Worm (Caenorhabditis elegans) whole organism, L1 larva: ENCODE results near the gene AH10.2.

Source experiments
- C16A3.4 ChIP-seq: fragments of 150-350 bp; optimal IDR thresholded peaks from 2 replicates; lab custom pipeline; 2014; ENCODE audit warnings: missing biosample characterization, missing genetic modification characterization
- F16B12.6 ChIP-seq: fragments of 150-350 bp; optimal IDR thresholded peaks from 2 replicates; lab custom pipeline; 2014; ENCODE audit warnings: missing biosample characterization, missing genetic modification characterization
- aha-1 ChIP-seq: fragments of 150-350 bp; optimal IDR thresholded peaks from 2 replicates; lab custom pipeline; 2014; ENCODE audit warnings: missing biosample characterization, missing genetic modification characterization
- ama-1 ChIP-seq: fragments of 150-350 bp; optimal IDR thresholded peaks from 2 replicates; lab custom pipeline; 2014
- blmp-1 ChIP-seq: fragments of 150-350 bp; optimal IDR thresholded peaks from 2 replicates; lab custom pipeline; 2014; ENCODE audit warnings: missing biosample characterization, missing genetic modification characterization
- ceh-63 ChIP-seq: fragments of 200-800 bp; sonication (Bioruptor generic); optimal IDR thresholded peaks from 2 replicates; lab custom pipeline; 2018; ENCODE audit warnings: mild to moderate bottlenecking, missing genetic modification characterization, missing compliant biosample characterization
- ceh-8 ChIP-seq: fragments of 200-800 bp; sonication (Bioruptor generic); optimal IDR thresholded peaks from 2 replicates; lab custom pipeline; 2018; ENCODE audit warnings: mild to moderate bottlenecking, missing genetic modification characterization, moderate library complexity, missing compliant biosample characterization
- ceh-82 ChIP-seq, 3 experiments: fragments of 150-350 bp in 1 of 3; sonication (generic microtip) in 2 of 3; optimal IDR thresholded peaks; 2 replicates each; lab custom pipeline; 2014 to 2017; ENCODE audit warnings: missing biosample characterization in 3 of 3, missing genetic modification characterization in 3 of 3
- ceh-88 ChIP-seq: fragments of 200-800 bp; sonication (Bioruptor generic); IDR thresholded peaks from 2 replicates; pipeline ENCODE4 v1.3.6; 2022; ENCODE audit warnings: missing genetic modification characterization, missing compliant biosample characterization
- ceh-90 ChIP-seq: sonication (generic microtip); optimal IDR thresholded peaks from 2 replicates; lab custom pipeline; 2016; ENCODE audit warnings: missing genetic modification characterization, missing compliant biosample characterization
- ces-1 ChIP-seq: fragments of 150-350 bp; optimal IDR thresholded peaks from 2 replicates; lab custom pipeline; 2014; ENCODE audit warnings: missing biosample characterization, missing genetic modification reagents, missing genetic modification characterization
- dpl-1 ChIP-seq, 3 experiments: fragments of 150-350 bp in 2 of 3; sonication (generic microtip) in 1 of 3; optimal IDR thresholded peaks; 2 replicates each; lab custom pipeline; 2014 to 2017; ENCODE audit warnings: missing biosample characterization in 3 of 3, missing genetic modification characterization in 3 of 3, missing genetic modification reagents in 3 of 3
- efl-1 ChIP-seq, 4 experiments: fragments of 150-350 bp; optimal IDR thresholded peaks in 3 of 4; peaks in 1 of 4; 1 replicate in 1 of 4; 2 replicates in 3 of 4; lab custom pipeline; 2014; ENCODE audit warnings: missing biosample characterization in 2 of 4, missing genetic modification characterization in 2 of 4, missing genetic modification reagents in 2 of 4
- elt-2 ChIP-seq: sonication (generic microtip); optimal IDR thresholded peaks from 2 replicates; lab custom pipeline; 2016; ENCODE audit warnings: missing genetic modification characterization, mild to moderate bottlenecking, inconsistent platforms, missing compliant biosample characterization, missing genetic modification reagents
- ets-5 ChIP-seq: fragments of 200-800 bp; sonication (Bioruptor generic); IDR thresholded peaks from 2 replicates; pipeline ENCODE4 v1.3.6; 2022; ENCODE audit warnings: missing genetic modification characterization, missing compliant biosample characterization
- fos-1 ChIP-seq: fragments of 150-350 bp; optimal IDR thresholded peaks from 2 replicates; lab custom pipeline; 2014; ENCODE audit warnings: missing biosample characterization, missing genetic modification characterization
- grh-1 ChIP-seq: fragments of 200-800 bp; sonication (Bioruptor generic); IDR thresholded peaks from 2 replicates; pipeline ENCODE4 v1.3.6; 2022; ENCODE audit warnings: missing genetic modification reagents, missing genetic modification characterization, missing compliant biosample characterization
- hlh-17 ChIP-seq: fragments of 200-800 bp; sonication (Bioruptor generic); optimal IDR thresholded peaks from 2 replicates; lab custom pipeline; 2018; ENCODE audit warnings: missing genetic modification characterization, mild to moderate bottlenecking, missing compliant biosample characterization, moderate library complexity, borderline replicate concordance
- hlh-4 ChIP-seq: sonication (generic microtip); optimal IDR thresholded peaks from 2 replicates; lab custom pipeline; 2016; ENCODE audit warnings: mild to moderate bottlenecking, missing genetic modification characterization, missing compliant biosample characterization
- irx-1 ChIP-seq: sonication (generic microtip); optimal IDR thresholded peaks from 2 replicates; lab custom pipeline; 2016; ENCODE audit warnings: missing genetic modification characterization, missing compliant biosample characterization
- isw-1 ChIP-seq: fragments of 200-800 bp; sonication (Bioruptor generic); IDR thresholded peaks from 2 replicates; pipeline ENCODE4 v1.3.6; 2022; ENCODE audit warnings: missing genetic modification characterization, missing compliant biosample characterization
- lin-14 ChIP-seq: fragments of 200-800 bp; sonication (Bioruptor generic); optimal IDR thresholded peaks from 2 replicates; lab custom pipeline; 2018; ENCODE audit warnings: mild to moderate bottlenecking, missing genetic modification characterization, moderate library complexity, missing compliant biosample characterization
- lin-35 ChIP-seq, 2 experiments: fragments of 150-350 bp; optimal IDR thresholded peaks; 2 replicates each; lab custom pipeline; 2014; ENCODE audit warnings: missing biosample characterization in 2 of 2, missing genetic modification characterization in 2 of 2, missing genetic modification reagents in 2 of 2
- lin-39 ChIP-seq: fragments of 150-350 bp; optimal IDR thresholded peaks from 2 replicates; lab custom pipeline; 2014; ENCODE audit warnings: missing biosample characterization, missing genetic modification reagents, missing genetic modification characterization
- lsy-2 ChIP-seq, 2 experiments: fragments of 150-350 bp; optimal IDR thresholded peaks; 2 replicates each; lab custom pipeline; 2014; ENCODE audit warnings: missing biosample characterization in 2 of 2, missing genetic modification characterization in 2 of 2
- mab-9 ChIP-seq: fragments of 200-800 bp; sonication (Bioruptor generic); IDR thresholded peaks from 2 replicates; pipeline ENCODE4 v1.3.6; 2022; ENCODE audit warnings: missing genetic modification reagents, missing genetic modification characterization, missing compliant biosample characterization
- mdl-1 ChIP-seq, 2 experiments: fragments of 150-350 bp; optimal IDR thresholded peaks; 2 replicates each; lab custom pipeline; 2014 to 2017; ENCODE audit warnings: missing biosample characterization in 2 of 2, missing genetic modification characterization in 2 of 2, inconsistent platforms in 1 of 2
- nhr-11 ChIP-seq: fragments of 150-350 bp; optimal IDR thresholded peaks from 2 replicates; lab custom pipeline; 2014; ENCODE audit warnings: missing biosample characterization, missing genetic modification characterization
- nhr-20 ChIP-seq: sonication (generic microtip); optimal IDR thresholded peaks from 2 replicates; lab custom pipeline; 2016; ENCODE audit warnings: mild to moderate bottlenecking, missing genetic modification characterization, missing compliant biosample characterization
- nhr-28 ChIP-seq: fragments of 150-350 bp; optimal IDR thresholded peaks from 2 replicates; lab custom pipeline; 2014; ENCODE audit warnings: missing biosample characterization, missing genetic modification characterization
- nhr-71 ChIP-seq: sonication (generic microtip); optimal IDR thresholded peaks from 2 replicates; lab custom pipeline; 2016; ENCODE audit warnings: mild to moderate bottlenecking, missing genetic modification characterization, moderate library complexity, missing compliant biosample characterization
- nhr-77 ChIP-seq: fragments of 150-350 bp; optimal IDR thresholded peaks from 2 replicates; lab custom pipeline; 2014; ENCODE audit warnings: missing biosample characterization, missing genetic modification characterization
- nhr-90 ChIP-seq: sonication (generic microtip); optimal IDR thresholded peaks from 2 replicates; lab custom pipeline; 2016; ENCODE audit warnings: mild to moderate bottlenecking, missing genetic modification characterization, missing compliant biosample characterization; ENCODE audit not compliant: poor library complexity
- pag-3 ChIP-seq: sonication (generic microtip); optimal IDR thresholded peaks from 2 replicates; lab custom pipeline; 2017; ENCODE audit warnings: missing genetic modification characterization, mild to moderate bottlenecking, missing compliant biosample characterization, antibody characterized with exemption, borderline replicate concordance; ENCODE audit not compliant: insufficient read depth
- pax-3 ChIP-seq: fragments of 200-800 bp; sonication (Bioruptor generic); optimal IDR thresholded peaks from 2 replicates; lab custom pipeline; 2018; ENCODE audit warnings: mild to moderate bottlenecking, missing genetic modification characterization, moderate library complexity, missing compliant biosample characterization
- rnt-1 ChIP-seq: sonication (generic microtip); optimal IDR thresholded peaks from 2 replicates; lab custom pipeline; 2016; ENCODE audit warnings: mild to moderate bottlenecking, missing genetic modification characterization, moderate library complexity, missing compliant biosample characterization
- skn-1 ChIP-seq: fragments of 150-350 bp; optimal IDR thresholded peaks from 2 replicates; lab custom pipeline; 2014; ENCODE audit warnings: missing biosample characterization, missing genetic modification characterization
- snpc-4 ChIP-seq: fragments of 150-350 bp; optimal IDR thresholded peaks from 2 replicates; lab custom pipeline; 2014; ENCODE audit warnings: missing biosample characterization, missing genetic modification characterization
- snu-23 ChIP-seq: sonication (generic microtip); optimal IDR thresholded peaks from 2 replicates; lab custom pipeline; 2016; ENCODE audit warnings: missing genetic modification characterization, missing compliant biosample characterization
- sptf-1 ChIP-seq: fragments of 150-350 bp; optimal IDR thresholded peaks from 2 replicates; lab custom pipeline; 2014; ENCODE audit warnings: missing biosample characterization, missing genetic modification characterization
- swsn-7 ChIP-seq: sonication (generic microtip); optimal IDR thresholded peaks from 2 replicates; lab custom pipeline; 2016; ENCODE audit warnings: missing genetic modification characterization, missing compliant biosample characterization
- tlp-1 ChIP-seq: fragments of 150-350 bp; optimal IDR thresholded peaks from 2 replicates; lab custom pipeline; 2014; ENCODE audit warnings: missing biosample characterization, missing genetic modification characterization
- unc-130 ChIP-seq: fragments of 150-350 bp; optimal IDR thresholded peaks from 2 replicates; lab custom pipeline; 2017; ENCODE audit warnings: missing biosample characterization, missing genetic modification characterization, inconsistent platforms
- unc-30 ChIP-seq: sonication (generic microtip); optimal IDR thresholded peaks from 2 replicates; lab custom pipeline; 2017; ENCODE audit warnings: missing biosample characterization, missing genetic modification characterization
- unc-62 ChIP-seq: fragments of 150-350 bp; optimal IDR thresholded peaks from 2 replicates; lab custom pipeline; 2014; ENCODE audit warnings: missing biosample characterization, missing genetic modification reagents, missing genetic modification characterization
- unc-86 ChIP-seq: sonication (generic microtip); optimal IDR thresholded peaks from 2 replicates; lab custom pipeline; 2016; ENCODE audit warnings: missing genetic modification characterization, missing compliant biosample characterization
- zip-4 ChIP-seq: fragments of 200-800 bp; sonication (Bioruptor generic); optimal IDR thresholded peaks from 2 replicates; lab custom pipeline; 2018; ENCODE audit warnings: mild to moderate bottlenecking, missing genetic modification characterization, moderate library complexity, missing compliant biosample characterization

The AH10.2 gene

DNA sequence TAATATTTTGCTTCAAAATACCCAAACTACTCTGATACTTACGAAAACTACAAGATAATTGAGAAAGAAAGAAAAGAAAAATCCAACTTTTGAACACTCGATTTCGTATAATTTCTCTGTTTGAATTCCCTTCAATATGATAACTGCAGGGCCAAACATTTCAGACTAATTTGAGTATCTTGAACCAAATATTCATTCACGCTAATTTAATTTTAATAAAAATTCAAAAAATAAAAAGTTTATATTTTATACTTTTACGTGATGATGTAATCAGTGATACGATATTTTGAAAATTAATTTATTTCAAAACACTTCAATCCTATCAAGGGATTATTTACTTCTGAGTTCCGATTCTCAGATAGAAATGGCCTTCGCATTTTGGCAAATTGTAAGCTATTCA lies 23.4 kb downstream of the AH10.2 start, which contains the start of gene ZC376.8:
ZC376.8 (plus strand) TSS at position 301 of the 400 bp plus-strand sequence.
- no peak for TF ChIP-seq hlh-4
- no peak for TF ChIP-seq tlp-1
- TF ChIP-seq nhr-20 (tag; lab: Kevin White, UChicago): no peak
- no peak for TF ChIP-seq ceh-90 (tag; lab: Kevin White, UChicago)
- TF ChIP-seq ces-1 (GFP tag; lab: Kevin White, UChicago): no peak
- no peak for TF ChIP-seq sptf-1
- TF ChIP-seq hlh-17 (GFP tag; lab: Kevin White, UChicago): no peak
- TF ChIP-seq ama-1 (lab: Kevin White, UChicago): no peak
- no peak for TF ChIP-seq pag-3 (tag; lab: Kevin White, UChicago)
- TF ChIP-seq efl-1 (optimal IDR thresholded peaks at IDR 0.05; lab: Kevin White, UChicago): no peak
- no peak for TF ChIP-seq efl-1 (GFP tag; optimal IDR thresholded peaks at IDR 0.05 in 1 of 2; lab: Kevin White, UChicago)
- no peak for TF ChIP-seq nhr-77 (tag; lab: Kevin White, UChicago)
- TF ChIP-seq ets-5 (GFP tag; lab: Robert Waterston, UW): no peak
- TF ChIP-seq unc-62 (GFP tag; lab: Kevin White, UChicago): no peak
- TF ChIP-seq, all 84 proteins: peak for 0

DNA sequence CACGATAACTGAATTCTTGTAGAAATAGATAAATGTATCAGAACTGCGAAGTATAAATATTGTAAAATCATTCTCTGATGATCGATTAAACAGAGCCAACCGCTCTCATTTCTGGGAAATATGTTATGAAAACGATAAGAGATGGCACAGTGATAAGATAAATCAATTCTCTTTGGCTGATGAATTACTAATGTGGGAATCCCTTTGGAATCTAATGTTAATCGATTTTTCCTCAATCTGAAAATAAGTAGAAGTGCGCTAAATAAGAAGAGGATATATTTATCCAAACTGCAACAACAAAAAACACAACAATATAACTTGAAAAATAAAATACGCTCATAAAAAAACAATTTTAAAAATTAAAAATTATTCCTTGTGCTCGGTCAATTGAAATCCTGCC lies 26.3 kb downstream of the AH10.2 start, which contains the start of gene cest-2.3:
cest-2.3 (minus strand) TSS at position 101 of the 400 bp plus-strand sequence.
- TF ChIP-seq efl-1 (optimal IDR thresholded peaks at IDR 0.05; lab: Kevin White, UChicago): no peak
- peak in 1 of 2 experiments; percentile 85 for TF ChIP-seq efl-1 (GFP tag; optimal IDR thresholded peaks at IDR 0.05 in 1 of 2; lab: Kevin White, UChicago)
- TF ChIP-seq fos-1 (tag; lab: Kevin White, UChicago): no peak

DNA sequence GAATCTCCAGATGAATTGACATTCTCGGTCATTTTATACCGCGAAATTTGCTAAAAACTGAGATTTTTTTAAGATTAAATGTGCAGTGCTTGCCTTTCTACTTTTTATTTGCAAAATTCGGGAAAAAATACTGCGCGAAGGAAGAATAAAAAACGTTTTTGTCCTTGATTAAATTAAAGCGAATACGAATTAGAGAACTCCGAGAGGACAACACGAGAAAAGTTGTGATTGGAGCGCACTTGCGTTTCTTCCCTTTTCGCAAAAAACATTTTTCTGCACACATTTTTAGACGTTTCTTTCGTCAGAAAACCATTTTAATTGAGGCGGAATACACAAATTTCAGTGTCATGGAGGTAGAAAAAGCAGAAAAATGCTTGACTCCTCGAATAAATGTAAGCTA lies 28.9 kb downstream of the AH10.2 start, which contains the start of the genes trm-1 and ints-2:
trm-1 (minus strand) TSS at position 175 of the 400 bp plus-strand sequence.
ints-2 (plus strand) TSS at position 249 of the 400 bp plus-strand sequence.
- peak; percentile 9 for TF ChIP-seq unc-130
- TF ChIP-seq rnt-1 (tag; lab: Kevin White, UChicago): peak; percentile 89
- peak; percentile 10 for TF ChIP-seq F16B12.6
- TF ChIP-seq fos-1 (tag; lab: Kevin White, UChicago): peak; percentile 25
- no peak for TF ChIP-seq ceh-63 (GFP tag; lab: Kevin White, UChicago)
- TF ChIP-seq elt-2 (tag; lab: Kevin White, UChicago): no peak
- no peak for TF ChIP-seq skn-1
- TF ChIP-seq ceh-82 (tag; optimal IDR thresholded peaks at IDR 0.05; lab: Kevin White, UChicago): peak; percentile 61 to 69 (median 65)
- TF ChIP-seq ceh-90 (tag; lab: Kevin White, UChicago): peak; percentile 39
- TF ChIP-seq nhr-28: no peak
- TF ChIP-seq snu-23 (GFP tag; lab: Kevin White, UChicago): peak; percentile 73
- peak; percentile 52 for TF ChIP-seq C16A3.4
- peak; percentile 84 for TF ChIP-seq nhr-71
- TF ChIP-seq dpl-1 (GFP tag; optimal IDR thresholded peaks at IDR 0.05; lab: Kevin White, UChicago): peak; percentile 37 to 76 (median 74)
- TF ChIP-seq lin-39 (tag; lab: Kevin White, UChicago): peak; percentile 33
- TF ChIP-seq blmp-1: peak; percentile 61
- no peak for TF ChIP-seq pag-3 (tag; lab: Kevin White, UChicago)
- TF ChIP-seq grh-1: peak; percentile 45
- no peak for TF ChIP-seq ceh-88 (GFP tag; lab: Robert Waterston, UW)
- peak; percentile 44 for TF ChIP-seq zip-4 (GFP tag; lab: Kevin White, UChicago)
- TF ChIP-seq ama-1 (lab: Kevin White, UChicago): no peak
- TF ChIP-seq unc-30 (tag; lab: Kevin White, UChicago): no peak
- peak; percentile 71 for TF ChIP-seq swsn-7
- TF ChIP-seq pax-3 (tag; lab: Kevin White, UChicago): no peak
- peak in 1 of 2 experiments; percentile 28 for TF ChIP-seq mdl-1 (tag; optimal IDR thresholded peaks at IDR 0.05; lab: Kevin White, UChicago)
- no peak for TF ChIP-seq mab-9 (GFP tag; lab: Robert Waterston, UW)
- TF ChIP-seq ceh-8 (GFP tag; lab: Kevin White, UChicago): peak; percentile 72
- TF ChIP-seq lin-14 (GFP tag; lab: Kevin White, UChicago): peak; percentile 83
- peak; percentile 54 for TF ChIP-seq snpc-4 (tag; lab: Kevin White, UChicago)
- peak; percentile 67 to 84 for TF ChIP-seq lsy-2 (tag; optimal IDR thresholded peaks at IDR 0.05; lab: Kevin White, UChicago)
- TF ChIP-seq nhr-90 (tag; lab: Kevin White, UChicago): peak; percentile 57
- no peak for TF ChIP-seq ces-1 (GFP tag; lab: Kevin White, UChicago)
- TF ChIP-seq nhr-11 (tag; lab: Kevin White, UChicago): no peak
- peak; percentile 70 to 82 for TF ChIP-seq lin-35 (GFP tag; optimal IDR thresholded peaks at IDR 0.05; lab: Kevin White, UChicago)
- TF ChIP-seq irx-1 (tag; lab: Kevin White, UChicago): peak; percentile 51
- no peak for TF ChIP-seq aha-1 (tag; lab: Kevin White, UChicago)
- peak; percentile 30 for TF ChIP-seq isw-1 (GFP tag; lab: Robert Waterston, UW)
- peak; percentile 41 for TF ChIP-seq unc-86 (tag; lab: Kevin White, UChicago)
